Worm (Caenorhabditis elegans) whole organism, L2 larva: ENCODE data around the gene acr-2.
A peak's percentile ranks its signal among the peaks of the same experiment; 100 is the strongest.

Source experiments
- C34F6.9 ChIP-seq: fragments of 150-350 bp; optimal IDR thresholded peaks from 2 replicates; lab custom pipeline; 2014; ENCODE audit warnings: missing biosample characterization, missing genetic modification characterization
- F13H6.1 ChIP-seq: sonication (generic microtip); optimal IDR thresholded peaks from 2 replicates; lab custom pipeline; 2016; ENCODE audit warnings: missing genetic modification characterization, missing compliant biosample characterization
- R02D3.7 ChIP-seq: fragments of 150-350 bp; optimal IDR thresholded peaks from 2 replicates; lab custom pipeline; 2014; ENCODE audit warnings: missing biosample characterization, missing genetic modification characterization
- Y55F3AM.14 ChIP-seq: fragments of 200-800 bp; sonication (Bioruptor generic); optimal IDR thresholded peaks from 2 replicates; lab custom pipeline; 2018; ENCODE audit warnings: mild to moderate bottlenecking, missing genetic modification characterization, missing compliant biosample characterization
- ZK546.5 ChIP-seq: sonication (generic microtip); optimal IDR thresholded peaks from 2 replicates; lab custom pipeline; 2017; ENCODE audit warnings: missing biosample characterization, missing genetic modification characterization
- alr-1 ChIP-seq: fragments of 150-350 bp; optimal IDR thresholded peaks from 2 replicates; lab custom pipeline; 2014; ENCODE audit warnings: missing biosample characterization, missing genetic modification characterization
- aly-2 ChIP-seq: fragments of 150-350 bp; optimal IDR thresholded peaks from 2 replicates; lab custom pipeline; 2014; ENCODE audit warnings: missing biosample characterization, missing genetic modification characterization
- ama-1 ChIP-seq: fragments of 150-350 bp; optimal IDR thresholded peaks from 2 replicates; lab custom pipeline; 2018; ENCODE audit warnings: inconsistent platforms
- blmp-1 ChIP-seq: sonication (generic microtip); optimal IDR thresholded peaks from 2 replicates; lab custom pipeline; 2017; ENCODE audit warnings: missing genetic modification characterization, mild to moderate bottlenecking, missing compliant biosample characterization, antibody characterized with exemption, moderate library complexity; ENCODE audit not compliant: insufficient read depth
- ceh-16 ChIP-seq: fragments of 150-350 bp; optimal IDR thresholded peaks from 2 replicates; lab custom pipeline; 2014; ENCODE audit warnings: missing biosample characterization, missing genetic modification characterization
- ceh-82 ChIP-seq: fragments of 150-350 bp; optimal IDR thresholded peaks from 2 replicates; lab custom pipeline; 2014; ENCODE audit warnings: missing biosample characterization, missing genetic modification characterization
- crh-2 ChIP-seq: sonication (generic microtip); optimal IDR thresholded peaks from 2 replicates; lab custom pipeline; 2017; ENCODE audit warnings: missing biosample characterization, missing genetic modification characterization
- dmd-4 ChIP-seq: sonication (generic microtip); optimal IDR thresholded peaks from 2 replicates; lab custom pipeline; 2017; ENCODE audit warnings: missing biosample characterization, missing genetic modification characterization
- egl-27 ChIP-seq: sonication (generic microtip); optimal IDR thresholded peaks from 3 replicates; lab custom pipeline; 2017; ENCODE audit warnings: missing biosample characterization, missing genetic modification reagents, missing genetic modification characterization
- elt-1 ChIP-seq: fragments of 150-350 bp; optimal IDR thresholded peaks from 2 replicates; lab custom pipeline; 2014; ENCODE audit warnings: missing biosample characterization, missing genetic modification characterization
- elt-3 ChIP-seq: sonication (generic microtip); optimal IDR thresholded peaks from 2 replicates; lab custom pipeline; 2017; ENCODE audit warnings: missing biosample characterization, missing genetic modification characterization
- fos-1 ChIP-seq: fragments of 150-350 bp; optimal IDR thresholded peaks from 2 replicates; lab custom pipeline; 2014; ENCODE audit warnings: missing biosample characterization, missing genetic modification characterization
- gmeb-1 ChIP-seq: fragments of 150-350 bp; optimal IDR thresholded peaks from 2 replicates; lab custom pipeline; 2014; ENCODE audit warnings: missing biosample characterization, missing genetic modification characterization
- lin-11 ChIP-seq: fragments of 150-350 bp; sonication (generic microtip); optimal IDR thresholded peaks from 2 replicates; lab custom pipeline; 2014; ENCODE audit warnings: missing biosample characterization, missing genetic modification characterization, inconsistent platforms, mixed read lengths
- lin-13 ChIP-seq: fragments of 150-350 bp; optimal IDR thresholded peaks from 2 replicates; lab custom pipeline; 2014; ENCODE audit warnings: missing biosample characterization, missing genetic modification reagents, missing genetic modification characterization
- lin-39 ChIP-seq: fragments of 150-350 bp; optimal IDR thresholded peaks from 2 replicates; lab custom pipeline; 2014; ENCODE audit warnings: missing biosample characterization, missing genetic modification reagents, missing genetic modification characterization
- lsy-2 ChIP-seq, 2 experiments: fragments of 150-350 bp in 1 of 2; sonication (generic microtip) in 1 of 2; optimal IDR thresholded peaks; 2 replicates each; lab custom pipeline; 2014 to 2017; ENCODE audit warnings: missing biosample characterization in 2 of 2, missing genetic modification characterization in 2 of 2
- mab-5 ChIP-seq: fragments of 150-350 bp; optimal IDR thresholded peaks from 2 replicates; lab custom pipeline; 2014; ENCODE audit warnings: missing biosample characterization, missing genetic modification characterization
- mbf-1 ChIP-seq: sonication (generic microtip); optimal IDR thresholded peaks from 2 replicates; lab custom pipeline; 2017; ENCODE audit warnings: missing biosample characterization, missing genetic modification characterization
- mdl-1 ChIP-seq, 2 experiments: fragments of 150-350 bp in 1 of 2; sonication (generic microtip) in 1 of 2; optimal IDR thresholded peaks; 2 replicates each; lab custom pipeline; 2017; ENCODE audit warnings: missing biosample characterization in 2 of 2, missing genetic modification characterization in 2 of 2
- nhr-10 ChIP-seq: sonication (generic microtip); optimal IDR thresholded peaks from 2 replicates; lab custom pipeline; 2017; ENCODE audit warnings: missing biosample characterization, missing genetic modification characterization
- nhr-11 ChIP-seq: fragments of 150-350 bp; optimal IDR thresholded peaks from 2 replicates; lab custom pipeline; 2014; ENCODE audit warnings: missing biosample characterization, missing genetic modification characterization
- nhr-12 ChIP-seq: fragments of 150-350 bp; optimal IDR thresholded peaks from 2 replicates; lab custom pipeline; 2014; ENCODE audit warnings: missing biosample characterization, missing genetic modification characterization
- nhr-129 ChIP-seq: fragments of 150-350 bp; optimal IDR thresholded peaks from 2 replicates; lab custom pipeline; 2014; ENCODE audit warnings: missing biosample characterization, missing genetic modification characterization
- nhr-21 ChIP-seq: fragments of 150-350 bp; optimal IDR thresholded peaks from 2 replicates; lab custom pipeline; 2014; ENCODE audit warnings: missing biosample characterization, missing genetic modification characterization
- nhr-23 ChIP-seq: fragments of 150-350 bp; optimal IDR thresholded peaks from 2 replicates; lab custom pipeline; 2014; ENCODE audit warnings: missing biosample characterization, missing genetic modification reagents, missing genetic modification characterization
- nhr-237 ChIP-seq: fragments of 150-350 bp; optimal IDR thresholded peaks from 2 replicates; lab custom pipeline; 2014; ENCODE audit warnings: missing biosample characterization, missing genetic modification characterization
- nhr-25 ChIP-seq: fragments of 150-350 bp; sonication (generic microtip); optimal IDR thresholded peaks from 3 replicates; lab custom pipeline; 2014; ENCODE audit warnings: missing biosample characterization, missing genetic modification characterization
- nhr-6 ChIP-seq: fragments of 150-350 bp; optimal IDR thresholded peaks from 2 replicates; lab custom pipeline; 2014; ENCODE audit warnings: missing biosample characterization, missing genetic modification characterization
- nhr-77 ChIP-seq: fragments of 150-350 bp; optimal IDR thresholded peaks from 2 replicates; lab custom pipeline; 2014; ENCODE audit warnings: missing biosample characterization, missing genetic modification characterization
- peb-1 ChIP-seq: fragments of 150-350 bp; optimal IDR thresholded peaks from 2 replicates; lab custom pipeline; 2014; ENCODE audit warnings: missing biosample characterization, missing genetic modification characterization
- sem-4 ChIP-seq: fragments of 150-350 bp; optimal IDR thresholded peaks from 2 replicates; lab custom pipeline; 2014; ENCODE audit warnings: missing biosample characterization, missing genetic modification reagents, missing genetic modification characterization
- skn-1 ChIP-seq: sonication (generic microtip); optimal IDR thresholded peaks from 2 replicates; lab custom pipeline; 2017; ENCODE audit warnings: missing biosample characterization, missing genetic modification characterization
- sma-3 ChIP-seq: sonication (generic microtip); optimal IDR thresholded peaks from 2 replicates; lab custom pipeline; 2016; ENCODE audit warnings: missing genetic modification reagents, missing genetic modification characterization, missing compliant biosample characterization
- sma-9 ChIP-seq, 2 experiments: fragments of 150-350 bp in 1 of 2; sonication (generic microtip) in 1 of 2; optimal IDR thresholded peaks; 2 replicates each; lab custom pipeline; 2014 to 2016; ENCODE audit warnings: missing genetic modification characterization in 2 of 2, mild to moderate bottlenecking in 1 of 2, missing biosample characterization in 1 of 2, missing compliant biosample characterization in 1 of 2, missing genetic modification reagents in 1 of 2, moderate library complexity in 1 of 2
- snpc-4 ChIP-seq: fragments of 150-350 bp; optimal IDR thresholded peaks from 2 replicates; lab custom pipeline; 2014; ENCODE audit warnings: missing biosample characterization, missing genetic modification characterization
- unc-39 ChIP-seq: fragments of 150-350 bp; optimal IDR thresholded peaks from 2 replicates; lab custom pipeline; 2014; ENCODE audit warnings: missing biosample characterization, missing genetic modification characterization
- unc-55 ChIP-seq: fragments of 150-350 bp; sonication (generic microtip); optimal IDR thresholded peaks from 3 replicates; lab custom pipeline; 2014; ENCODE audit warnings: missing biosample characterization, missing genetic modification reagents, missing genetic modification characterization
- unc-62 ChIP-seq: fragments of 150-350 bp; optimal IDR thresholded peaks from 2 replicates; lab custom pipeline; 2014; ENCODE audit warnings: missing biosample characterization, missing genetic modification reagents, missing genetic modification characterization
- zag-1 ChIP-seq: fragments of 150-350 bp; optimal IDR thresholded peaks from 2 replicates; lab custom pipeline; 2014; ENCODE audit warnings: missing biosample characterization, missing genetic modification characterization
- ztf-1 ChIP-seq: fragments of 200-800 bp; sonication (Bioruptor generic); conservative IDR thresholded peaks from 2 replicates; pipeline ENCODE4 v1.3.6; 2022; ENCODE audit warnings: missing genetic modification characterization, missing compliant biosample characterization
- ztf-11 ChIP-seq: sonication (generic microtip); optimal IDR thresholded peaks from 2 replicates; lab custom pipeline; 2017; ENCODE audit warnings: missing biosample characterization, missing genetic modification characterization
- ztf-4 ChIP-seq: fragments of 150-350 bp; optimal IDR thresholded peaks from 2 replicates; lab custom pipeline; 2014; ENCODE audit warnings: missing biosample characterization, missing genetic modification characterization

The acr-2 gene

DNA sequence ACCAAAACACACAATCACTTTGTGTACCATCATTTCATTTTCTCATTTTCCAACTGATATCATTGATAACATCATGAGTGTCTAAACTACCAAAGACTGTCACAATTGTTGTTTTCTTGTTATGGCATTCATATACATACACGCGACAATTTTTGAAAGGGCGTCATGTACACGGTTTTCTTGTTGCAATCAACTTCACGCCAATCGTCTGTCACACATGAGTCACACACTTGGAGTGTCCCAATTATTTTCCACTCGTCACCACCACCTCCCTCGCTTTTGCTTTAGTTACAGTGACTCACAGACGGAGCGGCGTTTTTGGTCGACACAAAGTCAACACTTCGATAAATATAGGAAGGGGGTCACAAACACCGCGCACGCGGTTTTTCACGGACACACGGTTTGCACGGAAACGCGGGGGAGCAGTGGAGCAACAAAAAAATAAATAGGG is 45.6 kb downstream of the acr-2 start (continued):
- no peak for TF ChIP-seq snpc-4 (tag; lab: Kevin White, UChicago)

ce11 chrX:6749124-6749822 is 46.9 kb downstream of the acr-2 start:
- peak; percentile 98 to 99 for TF ChIP-seq mdl-1 (tag; optimal IDR thresholded peaks at IDR 0.05; lab: Kevin White, UChicago)
- TF ChIP-seq nhr-129 (tag; lab: Kevin White, UChicago): peak; percentile 97
- TF ChIP-seq elt-1 (tag; lab: Kevin White, UChicago): no peak
- TF ChIP-seq gmeb-1 (tag; lab: Kevin White, UChicago): peak; percentile 61
- TF ChIP-seq egl-27 (tag; lab: Kevin White, UChicago): peak; percentile 14
- TF ChIP-seq lsy-2 (tag; optimal IDR thresholded peaks at IDR 0.05; lab: Kevin White, UChicago): peak in 1 of 2 experiments; percentile 53
- peak; percentile 30 for TF ChIP-seq nhr-6
- TF ChIP-seq unc-39: no peak
- no peak for TF ChIP-seq ztf-1 (GFP tag; lab: Robert Waterston, UW)
- no peak for TF ChIP-seq unc-62 (GFP tag; lab: Kevin White, UChicago)
- TF ChIP-seq F13H6.1 (tag; lab: Kevin White, UChicago): peak; percentile 83
- no peak for TF ChIP-seq nhr-10
- TF ChIP-seq nhr-21 (tag; lab: Kevin White, UChicago): peak; percentile 97
- TF ChIP-seq nhr-23 (tag; lab: Kevin White, UChicago): no peak
- no peak for TF ChIP-seq nhr-237
- no peak for TF ChIP-seq elt-3
- TF ChIP-seq ztf-4: peak; percentile 20
- TF ChIP-seq sem-4: peak; percentile 26
- TF ChIP-seq ama-1 (lab: Kevin White, UChicago): no peak
- TF ChIP-seq ceh-82: no peak
- peak; percentile 7 for TF ChIP-seq fos-1 (tag; lab: Kevin White, UChicago)
- TF ChIP-seq mbf-1: no peak
- no peak for TF ChIP-seq zag-1 (tag; lab: Kevin White, UChicago)
- TF ChIP-seq crh-2 (tag; lab: Kevin White, UChicago): peak; percentile 47
- TF ChIP-seq Y55F3AM.14: peak; percentile 75
- TF ChIP-seq sma-3 (GFP tag; lab: Kevin White, UChicago): peak; percentile 96
- peak; percentile 66 for TF ChIP-seq blmp-1 (tag; lab: Kevin White, UChicago)
- no peak for TF ChIP-seq alr-1 (tag; lab: Kevin White, UChicago)
- TF ChIP-seq nhr-11 (tag; lab: Kevin White, UChicago): no peak
- peak; percentile 92 for TF ChIP-seq nhr-25 (tag; lab: Kevin White, UChicago)
- peak; percentile 83 for TF ChIP-seq sma-9 (GFP tag; optimal IDR thresholded peaks at IDR 0.05; lab: Kevin White, UChicago)
- TF ChIP-seq sma-9 (tag; optimal IDR thresholded peaks at IDR 0.05; lab: Kevin White, UChicago): no peak
- no peak for TF ChIP-seq ZK546.5
- no peak for TF ChIP-seq snpc-4 (tag; lab: Kevin White, UChicago)
- no peak for TF ChIP-seq mab-5 (tag; lab: Kevin White, UChicago)
- TF ChIP-seq aly-2 (tag; lab: Kevin White, UChicago): no peak
- TF ChIP-seq unc-55 (GFP tag; lab: Kevin White, UChicago): no peak
- no peak for TF ChIP-seq peb-1
- no peak for TF ChIP-seq lin-39 (tag; lab: Kevin White, UChicago)
- TF ChIP-seq nhr-12 (tag; lab: Kevin White, UChicago): no peak
- TF ChIP-seq R02D3.7 (tag; lab: Kevin White, UChicago): no peak
- TF ChIP-seq C34F6.9 (tag; lab: Kevin White, UChicago): no peak
- TF ChIP-seq ceh-16 (tag; lab: Kevin White, UChicago): no peak
- TF ChIP-seq lin-11: no peak
- no peak for TF ChIP-seq skn-1 (tag; lab: Kevin White, UChicago)
- no peak for TF ChIP-seq dmd-4 (tag; lab: Kevin White, UChicago)
- TF ChIP-seq ztf-11 (tag; lab: Kevin White, UChicago): no peak
- no peak for TF ChIP-seq lin-13 (GFP tag; lab: Kevin White, UChicago)
- TF ChIP-seq nhr-77 (tag; lab: Kevin White, UChicago): no peak
